Worm (Caenorhabditis elegans): ENCODE measurements around the gene cal-2.
A peak's percentile ranks its signal among the peaks of the same experiment; 100 is the strongest.

DNA sequence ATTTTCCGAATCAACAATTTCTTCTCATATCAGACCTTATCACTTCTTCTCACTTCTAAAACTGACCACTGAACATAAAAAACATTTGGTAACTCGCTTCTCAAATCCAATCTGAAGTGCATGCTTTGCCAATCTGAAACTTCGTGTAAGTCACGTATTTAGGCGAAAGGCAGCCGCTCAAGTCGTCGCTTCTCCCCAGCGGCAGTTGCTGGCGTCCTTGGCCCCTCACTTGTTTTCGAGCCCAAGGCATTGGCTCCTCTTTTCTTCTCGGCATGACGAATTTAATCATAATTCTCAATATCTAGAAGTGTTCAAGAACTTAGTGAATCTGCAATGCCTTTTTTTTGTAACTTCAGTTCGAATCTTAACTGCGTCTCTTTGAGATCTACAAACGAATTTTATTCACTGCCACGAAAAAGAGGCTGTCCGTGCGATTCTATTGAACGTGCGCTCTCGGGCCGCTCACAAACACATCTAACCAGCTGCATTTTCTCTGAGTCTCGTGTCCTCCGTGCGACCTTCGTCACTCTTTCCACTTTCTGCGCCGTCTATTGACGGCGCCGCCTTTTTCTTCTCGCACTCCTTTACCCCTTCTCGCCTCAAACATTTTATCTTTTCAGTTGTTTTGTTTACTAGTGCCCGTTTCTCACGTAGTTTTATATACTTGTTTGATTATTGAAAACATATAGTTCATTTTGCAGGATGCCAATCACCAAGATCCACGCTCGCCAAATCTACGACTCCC lies 28.9 kb upstream of the cal-2 start:
- TF ChIP-seq bed-2 (GFP tag; IDR thresholded peaks at IDR 0.05) (no peak), T07F8.4 (tag; optimal IDR thresholded peaks at IDR 0.05) (no peak), attf-5 (GFP tag; optimal IDR thresholded peaks at IDR 0.05) (no peak), dpl-1 (GFP tag; optimal IDR thresholded peaks at IDR 0.05) (no peak), Y56A3A.18 (GFP tag; IDR thresholded peaks at IDR 0.05) (no peak), hmg-1.2 (GFP tag; IDR thresholded peaks at IDR 0.05) (peak; percentile 44; the same call in 1 of the 2 replicates), snpc-4 (GFP tag; optimal IDR thresholded peaks at IDR 0.05) (no peak), snpc-4 (tag; optimal IDR thresholded peaks at IDR 0.05) (peak in 1 of 4 experiments; percentile 10), F57C9.4 (tag; optimal IDR thresholded peaks at IDR 0.05) (no peak), Y79H2A.3 (GFP tag; conservative IDR thresholded peaks at IDR 0.05) (no peak), K11D2.4 (GFP tag; IDR thresholded peaks at IDR 0.05) (no peak), rpc-1 (optimal IDR thresholded peaks at IDR 0.05) (no peak), rpc-1 (tag; optimal IDR thresholded peaks at IDR 0.05) (no peak), atf-7 (tag; optimal IDR thresholded peaks at IDR 0.05) (no peak), efl-1 (GFP tag; optimal IDR thresholded peaks at IDR 0.05) (no peak), C17E4.6 (GFP tag; IDR thresholded peaks at IDR 0.05) (no peak)

Measured in whole organism, young adult.